Fruit fly (Drosophila melanogaster) Kc167 (cell line): ENCODE measurements around the gene Ilp4.

ENCODE experiments used
- Myc ChIP-seq: fragments of >200 bp; optimal IDR thresholded peaks from 2 replicates; lab custom pipeline; 2017; ENCODE audit warnings: missing external identifiers
- Sin3A ChIP-seq: fragments of >200 bp; optimal IDR thresholded peaks from 2 replicates; lab custom pipeline; 2018; ENCODE audit warnings: missing external identifiers
- h ChIP-seq: fragments of >200 bp; optimal IDR thresholded peaks from 3 replicates; lab custom pipeline; 2018; ENCODE audit warnings: missing external identifiers
- insv ChIP-seq: fragments of >200 bp; optimal IDR thresholded peaks from 3 replicates; lab custom pipeline; 2018; ENCODE audit warnings: missing external identifiers
- psq ChIP-seq: fragments of >200 bp; optimal IDR thresholded peaks from 2 replicates; lab custom pipeline; 2017; ENCODE audit warnings: missing external identifiers

DNA sequence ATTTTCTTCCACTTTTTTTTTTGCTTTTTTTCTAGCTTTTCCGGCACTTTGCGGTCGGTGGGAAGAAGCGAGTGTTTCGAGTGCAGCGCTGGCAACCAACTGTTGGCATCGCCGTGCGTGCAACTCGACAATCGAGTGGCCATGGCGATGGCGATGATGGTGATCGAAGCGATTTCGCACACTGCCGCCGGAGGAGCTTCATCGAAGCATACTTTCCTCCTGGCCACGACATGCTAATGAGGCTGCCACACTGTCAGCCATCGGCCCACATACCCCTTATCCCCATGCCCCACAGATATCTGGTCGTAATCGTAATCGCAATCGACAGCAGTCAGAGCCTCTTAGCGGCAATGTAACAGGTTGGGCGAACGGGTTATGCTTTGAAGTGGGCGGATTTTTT, 6.5 kb downstream of the Ilp4 start, which contains the start of gene Zasp67:
- TF ChIP-seq insv (no peak), psq (lab: Kevin White, UChicago) (no peak), Sin3A (lab: Kevin White, UChicago) (no peak), Myc (lab: Kevin White, UChicago) (no peak), h (lab: Kevin White, UChicago) (no peak)
